Fruit fly (Drosophila melanogaster): ENCODE measurements around the gene CG15130.
A peak's percentile ranks its signal among the peaks of the same experiment; 100 is the strongest.

Gene CG15130

dm6 chr2L:20390004-20390403, 34.5 kb downstream of the CG15130 start (continued):
- TF ChIP-seq Tbp (GFP tag; optimal IDR thresholded peaks at IDR 0.05) (no peak), CG11398 (GFP tag; optimal IDR thresholded peaks at IDR 0.05) (no peak), cad (GFP tag; optimal IDR thresholded peaks at IDR 0.05) (no peak), usp (GFP tag; optimal IDR thresholded peaks at IDR 0.05) (no peak), nmo (GFP tag; optimal IDR thresholded peaks at IDR 0.05) (no peak), CG30431 (GFP tag; optimal IDR thresholded peaks at IDR 0.05) (no peak), CG8290 (GFP tag; optimal IDR thresholded peaks at IDR 0.05) (no peak), CG8290 (tag; optimal IDR thresholded peaks at IDR 0.05) (peak in 1 of 2 experiments; percentile 48), kay (GFP tag; optimal IDR thresholded peaks at IDR 0.05) (no peak), trh (GFP tag; optimal IDR thresholded peaks at IDR 0.05) (no peak), fd96Cb (tag; optimal IDR thresholded peaks at IDR 0.05) (no peak), Dad (GFP tag; optimal IDR thresholded peaks at IDR 0.05) (no peak), CG12104 (GFP tag; optimal IDR thresholded peaks at IDR 0.05) (peak; percentile 27), CG2116 (GFP tag; optimal IDR thresholded peaks at IDR 0.05) (no peak), Meics (GFP tag; optimal IDR thresholded peaks at IDR 0.05) (peak; percentile 15), Usf (GFP tag; optimal IDR thresholded peaks at IDR 0.05) (no peak), CG7357 (GFP tag; IDR thresholded peaks at IDR 0.05) (no peak), Ets65A (GFP tag) (no peak), CG6683 (GFP tag; optimal IDR thresholded peaks at IDR 0.05) (no peak), CG4707 (GFP tag; optimal IDR thresholded peaks at IDR 0.05) (no peak), CG17829 (tag; optimal IDR thresholded peaks at IDR 0.05) (no peak), hbn (GFP tag; IDR thresholded peaks at IDR 0.05; ENCODE audit: partially characterized antibody) (no peak), ato (GFP tag; IDR thresholded peaks at IDR 0.05; ENCODE audit: partially characterized antibody) (no peak), CG7963 (GFP tag; IDR thresholded peaks at IDR 0.05; ENCODE audit: partially characterized antibody) (no peak), Lpt (GFP tag; optimal IDR thresholded peaks at IDR 0.05) (no peak), CG4424 (GFP tag; optimal IDR thresholded peaks at IDR 0.05) (no peak), Atf6 (GFP tag; IDR thresholded peaks at IDR 0.05) (no peak), ewg (GFP tag; optimal IDR thresholded peaks at IDR 0.05) (no peak), CG14050 (GFP tag; IDR thresholded peaks at IDR 0.05) (no peak), CG17359 (tag; optimal IDR thresholded peaks at IDR 0.05) (no peak), Doc3 (GFP tag; IDR thresholded peaks at IDR 0.05; ENCODE audit: partially characterized antibody) (no peak), CG8359 (GFP tag; optimal IDR thresholded peaks at IDR 0.05; ENCODE audit: borderline replicate concordance) (no peak), D19B (GFP tag; optimal IDR thresholded peaks at IDR 0.05) (no peak), shn (GFP tag; optimal IDR thresholded peaks at IDR 0.05) (no peak), en (GFP tag; optimal IDR thresholded peaks at IDR 0.05) (no peak), dimm (GFP tag; IDR thresholded peaks at IDR 0.05) (no peak), vfl (GFP tag; optimal IDR thresholded peaks at IDR 0.05) (no peak), run (tag; optimal IDR thresholded peaks at IDR 0.05) (no peak), fd102C (GFP tag; optimal IDR thresholded peaks at IDR 0.05) (no peak), ftz-f1 (GFP tag; optimal IDR thresholded peaks at IDR 0.05) (no peak), lbe (GFP tag; optimal IDR thresholded peaks at IDR 0.05) (peak; percentile 13), Dbx (GFP tag; IDR thresholded peaks at IDR 0.05) (no peak), slou (GFP tag; optimal IDR thresholded peaks at IDR 0.05) (no peak), CG12299 (tag; optimal IDR thresholded peaks at IDR 0.05) (no peak), CG9797 (GFP tag; optimal IDR thresholded peaks at IDR 0.05) (no peak), CG13296 (GFP tag; optimal IDR thresholded peaks at IDR 0.05) (peak; percentile 52), CG12942 (GFP tag; optimal IDR thresholded peaks at IDR 0.05) (no peak), Awh (GFP tag; IDR thresholded peaks at IDR 0.05) (no peak), CG17612 (GFP tag; IDR thresholded peaks at IDR 0.05) (no peak), jing (GFP tag; optimal IDR thresholded peaks at IDR 0.05) (no peak), Sox102F (GFP tag; optimal IDR thresholded peaks at IDR 0.05) (no peak), ap (GFP tag; IDR thresholded peaks at IDR 0.05) (no peak), CG1832 (GFP tag; optimal IDR thresholded peaks at IDR 0.05) (no peak)

Measured in whole organism, embryonic.